Worm (Caenorhabditis elegans) whole organism, L3 larva: Measurements from ENCODE around the gene gei-8.
A peak's percentile ranks its signal among the peaks of the same experiment; 100 is the strongest.

ENCODE experiments used
- R02D3.7 ChIP-seq: fragments of 150-350 bp; optimal IDR thresholded peaks from 2 replicates; lab custom pipeline; 2014; ENCODE audit warnings: missing biosample characterization, missing genetic modification characterization
- ZK546.5 ChIP-seq: sonication (generic microtip); optimal IDR thresholded peaks from 2 replicates; lab custom pipeline; 2017; ENCODE audit warnings: missing biosample characterization, missing genetic modification characterization
- aly-2 ChIP-seq: fragments of 150-350 bp; optimal IDR thresholded peaks from 2 replicates; lab custom pipeline; 2014; ENCODE audit warnings: missing biosample characterization, missing genetic modification characterization
- ama-1 ChIP-seq: fragments of 150-350 bp; optimal IDR thresholded peaks from 2 replicates; lab custom pipeline; 2018
- ceh-16 ChIP-seq: sonication (generic microtip); optimal IDR thresholded peaks from 2 replicates; lab custom pipeline; 2017; ENCODE audit warnings: missing biosample characterization, missing genetic modification characterization
- ceh-28 ChIP-seq: fragments of 150-350 bp; optimal IDR thresholded peaks from 2 replicates; lab custom pipeline; 2014; ENCODE audit warnings: missing biosample characterization, missing genetic modification reagents, missing genetic modification characterization
- ceh-82 ChIP-seq: fragments of 150-350 bp; optimal IDR thresholded peaks from 2 replicates; lab custom pipeline; 2014; ENCODE audit warnings: missing biosample characterization, missing genetic modification characterization
- ceh-9 ChIP-seq: sonication (generic microtip); optimal IDR thresholded peaks from 2 replicates; lab custom pipeline; 2018; ENCODE audit warnings: missing biosample characterization, missing genetic modification characterization
- daf-12 ChIP-seq: fragments of 150-350 bp; optimal IDR thresholded peaks from 2 replicates; lab custom pipeline; 2014; ENCODE audit warnings: missing biosample characterization, missing genetic modification reagents, missing genetic modification characterization
- egl-27 ChIP-seq: sonication (generic microtip); optimal IDR thresholded peaks from 4 replicates; lab custom pipeline; 2017; ENCODE audit warnings: missing biosample characterization, missing genetic modification reagents, missing genetic modification characterization
- egl-5 ChIP-seq: fragments of 150-350 bp; optimal IDR thresholded peaks from 2 replicates; lab custom pipeline; 2017; ENCODE audit warnings: missing biosample characterization, missing genetic modification reagents, missing genetic modification characterization, inconsistent platforms
- elt-1 ChIP-seq: fragments of 150-350 bp; optimal IDR thresholded peaks from 2 replicates; lab custom pipeline; 2014; ENCODE audit warnings: missing biosample characterization, missing genetic modification characterization
- elt-2 ChIP-seq: sonication (generic microtip); optimal IDR thresholded peaks from 2 replicates; lab custom pipeline; 2016; ENCODE audit warnings: missing genetic modification reagents, mild to moderate bottlenecking, missing genetic modification characterization, missing compliant biosample characterization
- elt-3 ChIP-seq, 3 experiments: fragments of 150-350 bp in 1 of 3; sonication (generic microtip) in 2 of 3; optimal IDR thresholded peaks; 2 replicates in 2 of 3; 4 replicates in 1 of 3; lab custom pipeline; 2014 to 2017; ENCODE audit warnings: missing biosample characterization in 3 of 3, missing genetic modification characterization in 3 of 3
- eor-1 ChIP-seq, 2 experiments: fragments of 150-350 bp; optimal IDR thresholded peaks; 2 replicates each; lab custom pipeline; 2014 to 2018; ENCODE audit warnings: missing biosample characterization in 2 of 2, missing genetic modification characterization in 2 of 2
- fkh-10 ChIP-seq: sonication (generic microtip); optimal IDR thresholded peaks from 2 replicates; lab custom pipeline; 2017; ENCODE audit warnings: missing biosample characterization, missing genetic modification reagents, missing genetic modification characterization
- fkh-2 ChIP-seq: fragments of 150-350 bp; optimal IDR thresholded peaks from 2 replicates; lab custom pipeline; 2014; ENCODE audit warnings: missing biosample characterization, missing genetic modification reagents, missing genetic modification characterization
- fos-1 ChIP-seq: fragments of 150-350 bp; optimal IDR thresholded peaks from 2 replicates; lab custom pipeline; 2014; ENCODE audit warnings: missing biosample characterization, missing genetic modification characterization
- hmg-11 ChIP-seq: sonication (generic microtip); optimal IDR thresholded peaks from 2 replicates; lab custom pipeline; 2016; ENCODE audit warnings: missing genetic modification characterization, missing compliant biosample characterization
- jun-1 ChIP-seq: fragments of 150-350 bp; optimal IDR thresholded peaks from 2 replicates; lab custom pipeline; 2014; ENCODE audit warnings: missing biosample characterization, missing genetic modification reagents, missing genetic modification characterization
- lin-15B ChIP-seq: fragments of 150-350 bp; optimal IDR thresholded peaks from 2 replicates; lab custom pipeline; 2014; ENCODE audit warnings: missing biosample characterization, missing genetic modification characterization
- lin-39 ChIP-seq: fragments of 150-350 bp; optimal IDR thresholded peaks from 2 replicates; lab custom pipeline; 2018; ENCODE audit warnings: missing biosample characterization, missing genetic modification reagents, missing genetic modification characterization
- lsy-12 ChIP-seq: sonication (generic microtip); optimal IDR thresholded peaks from 2 replicates; lab custom pipeline; 2016; ENCODE audit warnings: mild to moderate bottlenecking, missing genetic modification characterization, missing compliant biosample characterization
- mdl-1 ChIP-seq: fragments of 150-350 bp; optimal IDR thresholded peaks from 2 replicates; lab custom pipeline; 2014; ENCODE audit warnings: missing biosample characterization, missing genetic modification characterization
- mml-1 ChIP-seq: fragments of 150-350 bp; sonication (generic microtip); optimal IDR thresholded peaks from 3 replicates; lab custom pipeline; 2014; ENCODE audit warnings: missing biosample characterization, missing genetic modification characterization
- nfya-1 ChIP-seq: sonication (generic microtip); optimal IDR thresholded peaks from 2 replicates; lab custom pipeline; 2017; ENCODE audit warnings: missing genetic modification characterization, mild to moderate bottlenecking, missing compliant biosample characterization, antibody characterized with exemption, moderate library complexity; ENCODE audit not compliant: insufficient read depth
- nhr-11 ChIP-seq: fragments of 150-350 bp; optimal IDR thresholded peaks from 2 replicates; lab custom pipeline; 2014; ENCODE audit warnings: missing biosample characterization, missing genetic modification characterization
- nhr-12 ChIP-seq: fragments of 150-350 bp; optimal IDR thresholded peaks from 2 replicates; lab custom pipeline; 2014; ENCODE audit warnings: missing biosample characterization, missing genetic modification characterization
- nhr-23 ChIP-seq: fragments of 150-350 bp; optimal IDR thresholded peaks from 2 replicates; lab custom pipeline; 2014; ENCODE audit warnings: missing biosample characterization, missing genetic modification reagents, missing genetic modification characterization
- nhr-237 ChIP-seq: fragments of 150-350 bp; optimal IDR thresholded peaks from 2 replicates; lab custom pipeline; 2014; ENCODE audit warnings: missing biosample characterization, missing genetic modification characterization
- nhr-25 ChIP-seq: sonication (generic microtip); optimal IDR thresholded peaks from 2 replicates; lab custom pipeline; 2017; ENCODE audit warnings: missing biosample characterization, missing genetic modification characterization
- nhr-28 ChIP-seq: fragments of 150-350 bp; optimal IDR thresholded peaks from 2 replicates; lab custom pipeline; 2014; ENCODE audit warnings: missing biosample characterization, missing genetic modification characterization
- nhr-43 ChIP-seq: sonication (generic microtip); optimal IDR thresholded peaks from 2 replicates; lab custom pipeline; 2016; ENCODE audit warnings: mild to moderate bottlenecking, missing genetic modification characterization, missing compliant biosample characterization; ENCODE audit not compliant: poor library complexity, severe bottlenecking
- nhr-67 ChIP-seq: fragments of 150-350 bp; optimal IDR thresholded peaks from 2 replicates; lab custom pipeline; 2014; ENCODE audit warnings: missing biosample characterization, missing genetic modification characterization
- nhr-76 ChIP-seq: fragments of 150-350 bp; sonication (generic microtip); optimal IDR thresholded peaks from 5 replicates; lab custom pipeline; 2014; ENCODE audit warnings: missing biosample characterization, missing genetic modification characterization
- nhr-77 ChIP-seq: fragments of 150-350 bp; optimal IDR thresholded peaks from 2 replicates; lab custom pipeline; 2014; ENCODE audit warnings: missing biosample characterization, missing genetic modification characterization
- pha-4 ChIP-seq: fragments of 150-350 bp; optimal IDR thresholded peaks from 2 replicates; lab custom pipeline; 2014; ENCODE audit warnings: missing biosample characterization, missing genetic modification reagents, missing genetic modification characterization
- pqm-1 ChIP-seq: fragments of 150-350 bp; optimal IDR thresholded peaks from 2 replicates; lab custom pipeline; 2017; ENCODE audit warnings: missing biosample characterization, missing genetic modification characterization, inconsistent platforms
- sea-2 ChIP-seq: fragments of 150-350 bp; sonication (generic microtip); optimal IDR thresholded peaks from 4 replicates; lab custom pipeline; 2014; ENCODE audit warnings: missing biosample characterization, missing genetic modification reagents, missing genetic modification characterization
- skn-1 ChIP-seq: fragments of 150-350 bp; optimal IDR thresholded peaks from 2 replicates; lab custom pipeline; 2014; ENCODE audit warnings: missing biosample characterization, missing genetic modification characterization
- snpc-4 ChIP-seq: fragments of 150-350 bp; optimal IDR thresholded peaks from 2 replicates; lab custom pipeline; 2014; ENCODE audit warnings: missing biosample characterization, missing genetic modification characterization
- tbx-2 ChIP-seq: sonication (generic microtip); optimal IDR thresholded peaks from 2 replicates; lab custom pipeline; 2016; ENCODE audit warnings: mild to moderate bottlenecking, missing genetic modification characterization, missing compliant biosample characterization
- unc-39 ChIP-seq: sonication (generic microtip); optimal IDR thresholded peaks from 4 replicates; lab custom pipeline; 2017; ENCODE audit warnings: missing biosample characterization, missing genetic modification characterization
- unc-62 ChIP-seq: fragments of 150-350 bp; sonication (generic microtip); optimal IDR thresholded peaks from 4 replicates; lab custom pipeline; 2014; ENCODE audit warnings: missing biosample characterization, missing genetic modification reagents, missing genetic modification characterization
- zag-1 ChIP-seq: fragments of 150-350 bp; optimal IDR thresholded peaks from 2 replicates; lab custom pipeline; 2014; ENCODE audit warnings: missing biosample characterization, missing genetic modification characterization
- ztf-11 ChIP-seq: fragments of 150-350 bp; optimal IDR thresholded peaks from 2 replicates; lab custom pipeline; 2014; ENCODE audit warnings: missing biosample characterization, missing genetic modification characterization
- ztf-4 ChIP-seq: fragments of 150-350 bp; optimal IDR thresholded peaks from 2 replicates; lab custom pipeline; 2014; ENCODE audit warnings: missing biosample characterization, missing genetic modification characterization

Gene gei-8

ce11 chrIII:8115877-8116276 lies 5.2 kb downstream of the gei-8 start:
- TF ChIP-seq nhr-23 (tag; lab: Kevin White, UChicago) (no peak), mdl-1 (no peak), jun-1 (tag; lab: Kevin White, UChicago) (no peak), nhr-12 (tag; lab: Kevin White, UChicago) (no peak), zag-1 (no peak), unc-39 (tag; lab: Kevin White, UChicago) (no peak), fos-1 (tag; lab: Kevin White, UChicago) (no peak), elt-2 (no peak), elt-3 (tag; optimal IDR thresholded peaks at IDR 0.05; lab: Kevin White, UChicago) (no peak), eor-1 (tag; optimal IDR thresholded peaks at IDR 0.05; lab: Kevin White, UChicago) (no peak), ceh-16 (tag; lab: Kevin White, UChicago) (no peak), aly-2 (tag; lab: Kevin White, UChicago) (no peak), nhr-28 (tag; lab: Kevin White, UChicago) (no peak), lsy-12 (tag; lab: Kevin White, UChicago) (no peak), nhr-67 (no peak), lin-15B (tag; lab: Kevin White, UChicago) (no peak), skn-1 (no peak), nhr-76 (no peak), fkh-10 (GFP tag; lab: Kevin White, UChicago) (no peak)

ce11 chrIII:8111347-8111746 lies 9.7 kb downstream of the gei-8 start:
- TF ChIP-seq ceh-82 (no peak), nhr-43 (tag; lab: Kevin White, UChicago) (peak; percentile 36)

- TF ChIP-seq fkh-10 (GFP tag; lab: Kevin White, UChicago) (no peak), pha-4 (peak; percentile 74), fos-1 (tag; lab: Kevin White, UChicago) (no peak), nhr-76 (no peak), eor-1 (tag; optimal IDR thresholded peaks at IDR 0.05; lab: Kevin White, UChicago) (no peak), ama-1 (lab: Kevin White, UChicago) (peak; percentile 68), nhr-23 (tag; lab: Kevin White, UChicago) (peak; percentile 29), fkh-2 (tag; lab: Kevin White, UChicago) (no peak), pqm-1 (tag; lab: Kevin White, UChicago) (no peak), nhr-28 (tag; lab: Kevin White, UChicago) (no peak), unc-62 (GFP tag; lab: Kevin White, UChicago) (no peak), nhr-67 (no peak), nhr-43 (tag; lab: Kevin White, UChicago) (peak; percentile 87), lin-15B (tag; lab: Kevin White, UChicago) (peak; percentile 36), ztf-4 (tag; lab: Kevin White, UChicago) (peak; percentile 52), egl-5 (tag; lab: Kevin White, UChicago) (peak; percentile 33), hmg-11 (tag; lab: Kevin White, UChicago) (peak; percentile 78), nhr-12 (tag; lab: Kevin White, UChicago) (no peak), skn-1 (peak; percentile 8), mml-1 (tag; lab: Kevin White, UChicago) (no peak), elt-3 (tag; optimal IDR thresholded peaks at IDR 0.05; lab: Kevin White, UChicago) (no peak), ztf-11 (no peak), mdl-1 (no peak), aly-2 (tag; lab: Kevin White, UChicago) (no peak), elt-2 (peak; percentile 35), nhr-77 (no peak), ceh-9 (tag; lab: Kevin White, UChicago) (no peak), nhr-25 (tag; lab: Kevin White, UChicago) (peak; percentile 17), nhr-237 (no peak), ceh-16 (tag; lab: Kevin White, UChicago) (no peak), unc-39 (tag; lab: Kevin White, UChicago) (no peak), tbx-2 (tag; lab: Kevin White, UChicago) (no peak), sea-2 (GFP tag; lab: Kevin White, UChicago) (no peak), nhr-11 (tag; lab: Kevin White, UChicago) (no peak), daf-12 (tag; lab: Kevin White, UChicago) (no peak), jun-1 (tag; lab: Kevin White, UChicago) (peak; percentile 64), ceh-82 (no peak), snpc-4 (tag; lab: Kevin White, UChicago) (peak; percentile 23), zag-1 (no peak), egl-27 (tag; lab: Kevin White, UChicago) (peak; percentile 74), ceh-28 (tag; lab: Kevin White, UChicago) (no peak), R02D3.7 (tag; lab: Kevin White, UChicago) (no peak), ZK546.5 (tag; lab: Kevin White, UChicago) (no peak), nfya-1 (tag; lab: Kevin White, UChicago) (peak; percentile 69), lsy-12 (tag; lab: Kevin White, UChicago) (peak; percentile 66), lin-39 (peak; percentile 80), elt-1 (tag; lab: Kevin White, UChicago) (no peak)
Measured at ce11 chrIII:8109459-8110057, 11.5 kb downstream of the gei-8 start.
